Fruit fly (Drosophila melanogaster) whole organism, larva: ENCODE results near the gene Cyp28c1.

Experiments used
- noc ChIP-seq: fragments of 200-800 bp; sonication (Bioruptor generic); optimal IDR thresholded peaks from 3 replicates; lab custom pipeline; 2019; ENCODE audit warnings: missing biosample characterization, mild to moderate bottlenecking, missing genetic modification characterization, moderate library complexity

Gene Cyp28c1

DNA sequence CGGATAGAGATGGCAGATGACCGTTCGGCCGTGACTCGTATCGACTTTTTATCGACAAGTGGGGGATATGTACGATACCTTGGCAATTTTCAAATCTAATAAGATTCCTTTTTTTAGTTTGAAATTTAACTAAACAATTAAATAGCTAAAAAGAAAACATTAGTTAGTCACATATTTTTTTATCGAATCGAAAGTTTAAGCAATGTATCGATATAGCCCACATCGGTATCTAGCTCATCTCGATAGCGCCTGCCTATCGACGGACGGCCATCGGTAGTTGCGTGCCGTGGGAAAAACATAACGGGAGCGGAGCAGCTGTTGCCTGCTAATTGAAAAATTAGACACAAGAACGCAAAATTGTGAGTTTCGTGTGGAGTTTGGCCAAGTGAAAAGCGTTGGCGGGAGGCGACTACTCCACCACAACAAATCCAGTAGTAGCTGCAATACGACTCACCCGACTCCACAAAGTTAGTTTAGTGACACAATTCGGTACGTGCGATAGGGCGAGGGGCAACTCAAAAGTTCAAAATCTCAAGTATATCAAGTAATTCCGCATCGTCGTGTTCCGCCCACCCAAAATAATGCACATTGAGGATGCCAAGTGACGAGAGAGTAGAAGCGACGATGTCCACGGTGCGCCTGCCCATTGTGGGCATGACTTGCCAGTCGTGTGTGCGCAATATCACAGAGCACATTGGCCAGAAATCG is 15.5 kb downstream of the Cyp28c1 start, which contains the start of the genes CG10347 and ATP7:
Gene CG10347, minus strand, starts transcription at position 174 of the 708 bp plus-strand sequence.
Gene ATP7, plus strand, starts transcription at position 265 of the 708 bp plus-strand sequence.
- TF ChIP-seq noc (tag; lab: Kevin White, UChicago) = peak; percentile 30

DNA sequence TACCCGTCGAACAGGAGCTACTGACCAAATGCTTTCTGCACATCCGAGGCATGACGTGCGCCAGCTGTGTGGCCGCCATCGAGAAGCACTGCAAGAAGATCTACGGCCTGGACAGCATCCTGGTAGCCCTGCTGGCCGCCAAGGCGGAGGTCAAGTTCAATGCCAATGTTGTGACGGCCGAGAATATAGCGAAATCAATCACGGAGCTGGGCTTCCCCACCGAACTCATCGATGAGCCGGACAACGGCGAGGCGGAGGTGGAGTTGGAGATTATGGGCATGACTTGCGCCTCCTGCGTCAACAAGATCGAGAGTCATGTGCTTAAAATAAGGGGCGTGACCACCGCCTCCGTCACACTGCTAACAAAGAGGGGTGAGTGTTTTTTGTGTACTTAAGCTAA is 16.5 kb downstream of the Cyp28c1 start:
- no peak for TF ChIP-seq noc (tag; lab: Kevin White, UChicago)

DNA sequence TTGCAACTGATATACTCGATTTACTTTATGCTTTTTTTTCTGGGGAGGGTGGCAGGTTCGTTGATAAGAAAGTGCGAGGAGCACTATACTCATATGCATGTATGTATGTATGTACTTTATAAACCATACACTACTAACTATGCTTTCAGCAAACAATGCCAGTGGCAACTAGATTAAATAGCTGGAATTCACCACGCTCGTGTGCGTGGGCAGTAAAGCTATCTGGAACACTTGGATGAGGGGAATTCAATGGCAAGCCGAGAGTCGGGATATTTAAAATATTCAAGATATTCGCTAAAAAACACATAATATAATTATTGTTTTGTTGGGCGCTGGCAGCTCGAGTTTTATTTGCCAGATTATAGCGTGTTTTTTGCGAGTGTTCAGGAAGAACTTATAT is 17.5 kb downstream of the Cyp28c1 start:
- no peak for TF ChIP-seq noc (tag; lab: Kevin White, UChicago)

dm6 chrX:11857522-11858438 is 18.4 kb downstream of the Cyp28c1 start:
- TF ChIP-seq noc (tag; lab: Kevin White, UChicago) = peak; percentile 77

- no peak for TF ChIP-seq noc (tag; lab: Kevin White, UChicago)
Observed at dm6 chrX:11858439-11858813, 19.0 kb downstream of the Cyp28c1 start.

DNA sequence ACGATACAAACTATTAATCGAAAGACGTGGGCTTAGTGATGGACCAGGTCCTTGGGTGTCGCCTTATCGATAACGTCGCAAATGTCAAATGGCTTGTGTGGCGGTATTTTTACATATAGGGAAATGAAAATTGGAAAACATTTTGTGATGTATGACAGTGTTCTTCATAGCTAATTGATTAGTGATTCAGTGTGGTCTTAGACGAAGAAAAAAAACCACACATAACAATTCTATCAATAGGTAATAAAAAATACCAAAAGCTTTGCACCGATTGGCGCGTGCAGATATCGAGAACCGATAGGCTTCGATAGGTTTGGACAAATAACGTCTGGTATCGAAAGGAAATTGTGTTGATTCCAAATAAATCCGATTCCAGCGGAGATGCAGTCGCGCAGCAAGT is 29.5 kb downstream of the Cyp28c1 start, which contains the start of the genes Nrd1 and CG1847:
Gene Nrd1, minus strand, starts transcription at position 28 of the 400 bp plus-strand sequence.
Gene CG1847, plus strand, starts transcription at position 305 of the 400 bp plus-strand sequence.
- TF ChIP-seq noc (tag; lab: Kevin White, UChicago) = no peak

- TF ChIP-seq noc (tag; lab: Kevin White, UChicago) = no peak
Observed at dm6 chrX:11872517-11872916, 33.1 kb downstream of the Cyp28c1 start, which contains the start of gene BORCS5. Gene BORCS5 (minus strand): TSS chrX:11872779.

dm6 chrX:11873116-11873515 is 33.7 kb downstream of the Cyp28c1 start, which contains the start of gene CG15739:
Gene CG15739 (plus strand): TSS chrX:11873319.
- no peak for TF ChIP-seq noc (tag; lab: Kevin White, UChicago)

dm6 chrX:11875146-11875830 is 35.9 kb downstream of the Cyp28c1 start:
- peak; percentile 40 for TF ChIP-seq noc (tag; lab: Kevin White, UChicago)

DNA sequence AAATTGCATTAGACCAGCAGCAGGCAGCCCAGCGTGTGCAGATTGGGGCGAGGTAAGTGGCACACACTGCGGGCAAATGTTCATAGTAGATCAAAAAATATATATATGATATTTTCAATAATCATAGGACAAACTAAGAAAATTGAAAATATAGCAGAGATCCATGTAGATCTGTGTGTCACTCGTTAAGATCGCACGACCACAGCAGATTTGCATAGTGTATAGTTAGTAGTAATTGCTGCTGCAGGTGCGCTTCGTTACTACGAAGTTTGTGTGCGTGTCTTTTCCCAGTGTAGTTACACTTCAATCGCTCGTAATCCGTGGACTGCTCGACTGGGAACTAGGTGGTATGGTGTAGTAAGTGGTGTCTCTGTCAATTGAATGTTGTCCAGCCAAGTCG is 37.8 kb downstream of the Cyp28c1 start, which contains the start of gene CG10352:
Gene CG10352, minus strand, starts transcription at position 4 of the 400 bp plus-strand sequence.
- no peak for TF ChIP-seq noc (tag; lab: Kevin White, UChicago)

DNA sequence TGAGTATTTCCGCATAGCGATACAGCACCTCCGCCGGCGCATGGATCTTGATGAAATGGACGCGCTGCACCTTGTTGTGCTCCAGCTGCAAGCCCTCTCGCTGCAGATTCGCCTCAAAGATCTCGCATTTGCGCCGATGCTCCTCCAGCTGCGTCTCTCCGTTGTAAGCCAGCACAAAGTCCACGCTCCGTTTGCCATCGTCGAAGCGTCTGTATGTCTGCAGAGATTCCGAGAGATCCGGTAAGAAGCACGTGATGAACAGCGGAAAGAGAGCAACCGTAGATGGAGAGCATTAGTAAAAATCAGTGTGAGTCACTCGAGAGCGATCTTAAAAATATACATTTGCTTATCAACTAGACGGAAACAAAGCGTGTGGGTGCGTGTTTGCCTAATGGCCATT is 42.3 kb downstream of the Cyp28c1 start:
- TF ChIP-seq noc (tag; lab: Kevin White, UChicago) = no peak

dm6 chrX:11882447-11882846 is 43.0 kb downstream of the Cyp28c1 start:
- no peak for TF ChIP-seq noc (tag; lab: Kevin White, UChicago)

DNA sequence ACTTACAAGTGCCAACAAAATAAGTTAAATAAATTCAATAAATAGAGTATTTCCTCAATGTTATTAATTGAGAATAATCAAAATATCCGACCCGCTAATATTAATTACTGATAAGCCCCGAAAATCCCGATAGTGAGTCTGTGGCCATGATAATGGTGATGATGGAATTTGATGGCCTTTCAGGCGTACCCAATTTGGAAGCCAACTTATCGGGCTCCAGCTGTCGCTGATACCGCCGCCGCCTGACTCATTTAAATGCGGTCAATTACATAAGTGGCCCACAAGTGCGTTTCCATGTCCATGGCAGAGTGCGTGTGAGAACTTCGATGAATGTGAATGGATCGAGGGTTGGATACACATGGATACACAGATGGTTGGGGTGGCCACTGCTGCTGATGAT is 44.7 kb downstream of the Cyp28c1 start:
- TF ChIP-seq noc (tag; lab: Kevin White, UChicago) = no peak

DNA sequence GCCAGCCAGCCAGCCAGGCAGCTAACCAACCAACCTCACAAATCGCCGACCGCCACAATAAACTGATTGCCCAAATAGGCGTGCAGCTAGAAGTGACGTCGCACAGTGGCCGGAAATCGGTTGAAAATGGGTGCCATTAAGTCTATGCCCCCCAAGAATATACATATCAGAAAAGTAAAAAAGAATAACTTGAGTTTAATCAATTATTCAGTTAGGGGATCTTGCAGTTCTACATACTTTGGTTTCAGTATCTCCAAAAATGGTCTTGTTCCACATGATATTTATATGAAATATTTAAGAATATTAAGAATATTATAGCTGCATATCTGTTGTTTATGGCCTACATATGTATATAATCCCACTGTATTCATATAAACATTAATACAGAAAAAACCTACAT is 45.9 kb downstream of the Cyp28c1 start:
- TF ChIP-seq noc (tag; lab: Kevin White, UChicago) = peak; percentile 64

- TF ChIP-seq noc (tag; lab: Kevin White, UChicago) = peak; percentile 32
Observed at dm6 chrX:11886976-11887375, 47.6 kb downstream of the Cyp28c1 start, which contains the start of the genes CG10353 and SelG. Gene CG10353 (minus strand): TSS chrX:11887162. Gene SelG (plus strand): TSS chrX:11887284.
